Fruit fly (Drosophila melanogaster): ENCODE measurements around the gene Cap-D3.

DNA sequence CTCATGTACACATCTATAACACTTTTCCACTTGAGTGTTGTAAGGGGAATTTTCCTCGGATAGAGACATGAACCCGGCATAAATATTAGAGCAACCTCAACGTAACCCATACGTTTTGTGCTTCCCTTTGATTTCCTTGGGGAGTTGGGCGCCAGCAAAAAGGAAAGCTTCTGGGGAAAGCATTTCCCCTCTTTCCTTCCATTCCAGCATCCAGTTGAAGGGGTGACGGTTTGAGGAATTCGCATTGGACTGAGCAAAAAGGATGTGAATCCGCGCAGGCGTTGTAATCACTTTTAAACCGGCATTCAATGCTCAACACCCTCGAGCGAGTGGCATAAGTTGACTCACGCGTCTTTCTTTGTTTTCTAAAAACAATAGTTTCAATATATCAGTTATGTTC lies 10.8 kb upstream of the Cap-D3 start:
- TF ChIP-seq achi (GFP tag; optimal IDR thresholded peaks at IDR 0.05) (no peak), Lpt (GFP tag; optimal IDR thresholded peaks at IDR 0.05) (no peak), Gug (GFP tag; IDR thresholded peaks at IDR 0.05) (no peak), CG8632 (GFP tag; optimal IDR thresholded peaks at IDR 0.05) (no peak), CG32006 (GFP tag; optimal IDR thresholded peaks at IDR 0.05) (no peak)

All from whole organism, prepupa.